Fruit fly (Drosophila melanogaster) whole organism, embryonic: Measurements from ENCODE around the gene CG43093.

Experiments
- Asciz ChIP-seq: fragments of 200-800 bp; sonication (Bioruptor generic); optimal IDR thresholded peaks from 2 replicates; lab custom pipeline; 2017; ENCODE audit warnings: missing biosample characterization, mild to moderate bottlenecking, missing genetic modification characterization, missing genetic modification reagents
- Bgb ChIP-seq: fragments of 200-800 bp; sonication (Bioruptor generic); IDR thresholded peaks from 2 replicates; pipeline ENCODE4 v1.3.6; 2022; ENCODE audit warnings: missing biosample characterization, missing genetic modification characterization; ENCODE audit not compliant: partially characterized antibody
- CG11093 ChIP-seq: fragments of 200-800 bp; sonication (Bioruptor generic); IDR thresholded peaks from 3 replicates; pipeline ENCODE4 v1.3.6; 2022; ENCODE audit warnings: missing biosample characterization, missing genetic modification characterization
- CG11456 ChIP-seq: fragments of 200-800 bp; sonication (Bioruptor generic); IDR thresholded peaks from 3 replicates; pipeline ENCODE4 v1.3.6; 2022; ENCODE audit warnings: missing biosample characterization, missing genetic modification characterization
- CG13296 ChIP-seq: fragments of 200-800 bp; sonication (Bioruptor generic); optimal IDR thresholded peaks from 3 replicates; lab custom pipeline; 2018; ENCODE audit warnings: missing biosample characterization, mild to moderate bottlenecking, missing genetic modification characterization
- CG14014 ChIP-seq: fragments of 200-800 bp; sonication (Bioruptor generic); IDR thresholded peaks from 2 replicates; pipeline ENCODE4 v1.3.6; 2022; ENCODE audit warnings: missing biosample characterization, missing genetic modification characterization
- CG15269 ChIP-seq: fragments of 200-800 bp; sonication (Bioruptor generic); optimal IDR thresholded peaks from 2 replicates; lab custom pipeline; 2018; ENCODE audit warnings: missing biosample characterization, mild to moderate bottlenecking, missing genetic modification characterization, moderate library complexity
- CG17568 ChIP-seq: fragments of 200-800 bp; sonication (Bioruptor generic); optimal IDR thresholded peaks from 2 replicates; lab custom pipeline; 2018; ENCODE audit warnings: missing biosample characterization, mild to moderate bottlenecking, missing genetic modification characterization, moderate library complexity
- CG17829 ChIP-seq: fragments of 200-800 bp; optimal IDR thresholded peaks from 2 replicates; lab custom pipeline; 2019; ENCODE audit warnings: missing biosample characterization, mild to moderate bottlenecking, missing genetic modification characterization, moderate library complexity
- CG2116 ChIP-seq: fragments of 200-800 bp; sonication (Bioruptor generic); optimal IDR thresholded peaks from 3 replicates; lab custom pipeline; 2018; ENCODE audit warnings: missing biosample characterization, mild to moderate bottlenecking, missing genetic modification characterization
- CG2678 ChIP-seq: fragments of 200-800 bp; sonication (Bioruptor generic); optimal IDR thresholded peaks from 3 replicates; lab custom pipeline; 2019; ENCODE audit warnings: missing biosample characterization, mild to moderate bottlenecking, missing genetic modification characterization, moderate library complexity
- CG3065 ChIP-seq: fragments of 200-800 bp; sonication (Bioruptor generic); optimal IDR thresholded peaks from 2 replicates; lab custom pipeline; 2016; ENCODE audit warnings: missing biosample characterization, missing genetic modification characterization
- CG31365 ChIP-seq: fragments of 200-800 bp; sonication (Bioruptor generic); optimal IDR thresholded peaks from 2 replicates; lab custom pipeline; 2018; ENCODE audit warnings: missing biosample characterization, mild to moderate bottlenecking, missing genetic modification characterization
- CG4707 ChIP-seq: fragments of 200-800 bp; sonication (Bioruptor generic); optimal IDR thresholded peaks from 2 replicates; lab custom pipeline; 2018; ENCODE audit warnings: missing biosample characterization, mild to moderate bottlenecking, missing genetic modification characterization, moderate library complexity
- CG4730 ChIP-seq: fragments of 200-800 bp; sonication (Bioruptor generic); IDR thresholded peaks from 2 replicates; pipeline ENCODE4 v1.3.6; 2022; ENCODE audit warnings: missing biosample characterization, missing genetic modification characterization
- CG6272 ChIP-seq: fragments of 200-800 bp; sonication (Bioruptor generic); IDR thresholded peaks from 2 replicates; pipeline ENCODE4 v1.3.6; 2022; ENCODE audit warnings: missing biosample characterization, missing genetic modification characterization
- CG8388 ChIP-seq: fragments of 200-800 bp; sonication (Bioruptor generic); optimal IDR thresholded peaks from 2 replicates; lab custom pipeline; 2019; ENCODE audit warnings: missing biosample characterization, mild to moderate bottlenecking, missing genetic modification characterization, moderate library complexity
- CG9609 ChIP-seq: fragments of 200-800 bp; sonication (Bioruptor generic); optimal IDR thresholded peaks from 3 replicates; lab custom pipeline; 2016; ENCODE audit warnings: missing biosample characterization, missing genetic modification characterization
- Dfd ChIP-seq, 2 experiments: fragments of >200 bp; optimal IDR thresholded peaks; 2 replicates each; lab custom pipeline; 2017; ENCODE audit warnings: missing biosample characterization in 2 of 2, missing genetic modification characterization in 2 of 2
- E2f1 ChIP-seq: fragments of 200-800 bp; sonication (Bioruptor generic); IDR thresholded peaks from 2 replicates; pipeline ENCODE4 v1.3.6; 2022; ENCODE audit warnings: missing biosample characterization, missing genetic modification characterization
- Hey ChIP-seq: fragments of 200-800 bp; sonication (Bioruptor generic); optimal IDR thresholded peaks from 3 replicates; lab custom pipeline; 2018; ENCODE audit warnings: missing biosample characterization, mild to moderate bottlenecking, missing genetic modification characterization
- HmgZ ChIP-seq: fragments of 200-800 bp; sonication (Bioruptor generic); optimal IDR thresholded peaks from 2 replicates; lab custom pipeline; 2018; ENCODE audit warnings: missing biosample characterization, mild to moderate bottlenecking, missing genetic modification characterization
- Hmr ChIP-seq: fragments of 200-800 bp; sonication (Bioruptor generic); optimal IDR thresholded peaks from 3 replicates; lab custom pipeline; 2017; ENCODE audit warnings: mild to moderate bottlenecking, missing biosample characterization, missing genetic modification reagents, missing genetic modification characterization
- Hsf ChIP-seq: fragments of 200-800 bp; sonication (Bioruptor generic); optimal IDR thresholded peaks from 3 replicates; lab custom pipeline; 2016; ENCODE audit warnings: missing biosample characterization, missing genetic modification characterization
- Max ChIP-seq: fragments of 200-800 bp; sonication (Bioruptor generic); optimal IDR thresholded peaks from 2 replicates; lab custom pipeline; 2016; ENCODE audit warnings: missing biosample characterization, mild to moderate bottlenecking, missing genetic modification characterization
- Meics ChIP-seq: fragments of 200-800 bp; sonication (Bioruptor generic); optimal IDR thresholded peaks from 2 replicates; lab custom pipeline; 2017; ENCODE audit warnings: missing biosample characterization, mild to moderate bottlenecking, missing genetic modification characterization
- NC2α ChIP-seq: fragments of 200-800 bp; sonication (Bioruptor generic); optimal IDR thresholded peaks from 2 replicates; lab custom pipeline; 2016; ENCODE audit warnings: missing biosample characterization, missing genetic modification characterization
- Ssrp ChIP-seq: fragments of 200-800 bp; sonication (Bioruptor generic); optimal IDR thresholded peaks from 2 replicates; lab custom pipeline; 2018; ENCODE audit warnings: missing biosample characterization, mild to moderate bottlenecking, missing genetic modification characterization, moderate library complexity
- Trl ChIP-seq, 3 experiments: fragments of >200 bp in 2 of 3; fragments of 200-800 bp in 1 of 3; sonication (Bioruptor generic) in 1 of 3; optimal IDR thresholded peaks; 2 replicates in 1 of 3; 3 replicates in 2 of 3; lab custom pipeline; 2016 to 2017; ENCODE audit warnings: missing biosample characterization in 1 of 3, missing genetic modification characterization in 1 of 3
- ab ChIP-seq: fragments of 200-800 bp; sonication (Bioruptor generic); optimal IDR thresholded peaks from 2 replicates; lab custom pipeline; 2016; ENCODE audit warnings: missing biosample characterization, missing genetic modification characterization
- aop ChIP-seq: fragments of 200-800 bp; sonication (Bioruptor generic); IDR thresholded peaks from 2 replicates; pipeline ENCODE4 v1.3.6; 2022; ENCODE audit warnings: missing biosample characterization, missing genetic modification characterization
- ap ChIP-seq: fragments of 200-800 bp; sonication (Bioruptor generic); IDR thresholded peaks from 2 replicates; pipeline ENCODE4 v1.3.6; 2022; ENCODE audit warnings: missing biosample characterization, missing genetic modification characterization
- ara ChIP-seq: fragments of 200-800 bp; sonication (Bioruptor generic); IDR thresholded peaks from 2 replicates; pipeline ENCODE4 v1.3.6; 2022; ENCODE audit warnings: missing biosample characterization, missing genetic modification characterization
- cas ChIP-seq: fragments of 200-800 bp; sonication (Bioruptor generic); IDR thresholded peaks from 2 replicates; pipeline ENCODE4 v1.3.6; 2022; ENCODE audit warnings: missing biosample characterization, missing genetic modification characterization
- croc ChIP-seq: fragments of 200-800 bp; sonication (Bioruptor generic); conservative IDR thresholded peaks from 3 replicates; pipeline ENCODE4 v1.3.6; 2022; ENCODE audit warnings: missing biosample characterization, missing genetic modification characterization
- crol ChIP-seq: fragments of 200-800 bp; sonication (Bioruptor generic); IDR thresholded peaks from 2 replicates; pipeline ENCODE4 v1.3.6; 2022; ENCODE audit warnings: missing biosample characterization, missing genetic modification characterization
- danr ChIP-seq: fragments of 200-800 bp; sonication (Bioruptor generic); IDR thresholded peaks from 2 replicates; pipeline ENCODE4 v1.3.6; 2022; ENCODE audit warnings: missing biosample characterization, missing genetic modification characterization
- emc ChIP-seq: fragments of 200-800 bp; sonication (Bioruptor generic); optimal IDR thresholded peaks from 2 replicates; lab custom pipeline; 2016; ENCODE audit warnings: missing biosample characterization, missing genetic modification characterization
- gcm2 ChIP-seq: fragments of 200-800 bp; sonication (Bioruptor generic); optimal IDR thresholded peaks from 2 replicates; lab custom pipeline; 2016; ENCODE audit warnings: missing biosample characterization, missing genetic modification characterization
- hb ChIP-seq: fragments of 200-800 bp; sonication (Bioruptor generic); IDR thresholded peaks from 3 replicates; pipeline ENCODE4 v1.3.6; 2022; ENCODE audit warnings: missing biosample characterization, missing genetic modification characterization; ENCODE audit not compliant: partially characterized antibody
- nerfin-2 ChIP-seq: fragments of 200-800 bp; sonication (Bioruptor generic); IDR thresholded peaks from 2 replicates; pipeline ENCODE4 v1.3.6; 2022; ENCODE audit warnings: missing biosample characterization, missing genetic modification characterization; ENCODE audit not compliant: partially characterized antibody
- org-1 ChIP-seq: fragments of 200-800 bp; sonication (Bioruptor generic); optimal IDR thresholded peaks from 2 replicates; lab custom pipeline; 2017; ENCODE audit warnings: missing biosample characterization, missing genetic modification characterization
- phol ChIP-seq: fragments of 200-800 bp; sonication (Bioruptor generic); optimal IDR thresholded peaks from 3 replicates; lab custom pipeline; 2018; ENCODE audit warnings: missing biosample characterization, mild to moderate bottlenecking, missing genetic modification characterization, moderate library complexity
- pita ChIP-seq: fragments of 200-800 bp; sonication (Bioruptor generic); optimal IDR thresholded peaks from 2 replicates; lab custom pipeline; 2017; ENCODE audit warnings: missing biosample characterization, mild to moderate bottlenecking, missing genetic modification characterization
- psq ChIP-seq: fragments of 200-800 bp; sonication (Bioruptor generic); optimal IDR thresholded peaks from 2 replicates; lab custom pipeline; 2017; ENCODE audit warnings: missing biosample characterization, missing genetic modification characterization
- sob ChIP-seq: fragments of 200-800 bp; sonication (Bioruptor generic); IDR thresholded peaks from 2 replicates; pipeline ENCODE4 v1.3.6; 2022; ENCODE audit warnings: missing biosample characterization, missing genetic modification characterization
- tna ChIP-seq: fragments of 200-800 bp; sonication (Bioruptor generic); IDR thresholded peaks from 2 replicates; pipeline ENCODE4 v1.3.6; 2022; ENCODE audit warnings: missing biosample characterization, missing genetic modification characterization; ENCODE audit not compliant: partially characterized antibody
- tx ChIP-seq: fragments of 200-800 bp; sonication (Bioruptor generic); optimal IDR thresholded peaks from 2 replicates; lab custom pipeline; 2016; ENCODE audit warnings: missing biosample characterization, missing genetic modification characterization
- vnd ChIP-seq: fragments of 200-800 bp; sonication (Bioruptor generic); IDR thresholded peaks from 3 replicates; pipeline ENCODE4 v1.3.6; 2022; ENCODE audit warnings: missing biosample characterization, missing genetic modification characterization; ENCODE audit not compliant: partially characterized antibody
- wor ChIP-seq: fragments of 200-800 bp; sonication (Bioruptor generic); IDR thresholded peaks from 2 replicates; pipeline ENCODE4 v1.3.6; 2022; ENCODE audit warnings: missing biosample characterization, missing genetic modification characterization

Gene CG43093

dm6 chr3R:22816437-22817173 is 46.5 kb upstream of the CG43093 start (continued):
- TF ChIP-seq CG17568 (no peak), phol (tag; lab: Kevin White, UChicago) (no peak), sob (GFP tag; lab: Robert Waterston, UW) (peak; percentile 18; the same call in 1 of the 2 replicates), cas (GFP tag; lab: Robert Waterston, UW) (no peak), Dfd (GFP tag; optimal IDR thresholded peaks at IDR 0.05; lab: Kevin White, UChicago) (no peak), CG9609 (no peak), CG4730 (GFP tag; lab: Robert Waterston, UW) (no peak), CG2116 (GFP tag; lab: Kevin White, UChicago) (no peak), pita (GFP tag; lab: Kevin White, UChicago) (no peak), CG13296 (GFP tag; lab: Kevin White, UChicago) (no peak), Hmr (GFP tag; lab: Kevin White, UChicago) (no peak), nerfin-2 (no peak), CG31365 (tag; lab: Kevin White, UChicago) (no peak), CG2678 (no peak), HmgZ (no peak), ap (GFP tag; lab: Robert Waterston, UW) (no peak), CG17829 (tag; lab: Kevin White, UChicago) (no peak), CG3065 (no peak), Bgb (GFP tag; lab: Robert Waterston, UW) (no peak), wor (GFP tag; lab: Robert Waterston, UW) (no peak), psq (GFP tag; lab: Kevin White, UChicago) (no peak), E2f1 (0 out of 2 replicates have a peak, but pooled peaks have one; percentile 41), CG11456 (GFP tag; lab: Robert Waterston, UW) (no peak), vnd (GFP tag; lab: Robert Waterston, UW) (no peak), aop (no peak), ab (GFP tag; lab: Kevin White, UChicago) (no peak), Meics (GFP tag; lab: Kevin White, UChicago) (no peak), CG11093 (GFP tag; lab: Robert Waterston, UW) (no peak), Trl (optimal IDR thresholded peaks at IDR 0.05; lab: Kevin White, UChicago) (no peak), Trl (GFP tag; optimal IDR thresholded peaks at IDR 0.05; lab: Kevin White, UChicago) (no peak), org-1 (GFP tag; lab: Kevin White, UChicago) (no peak), Hsf (GFP tag; lab: Kevin White, UChicago) (no peak), CG4707 (GFP tag; lab: Kevin White, UChicago) (no peak), Hey (tag; lab: Kevin White, UChicago) (no peak), danr (GFP tag; lab: Robert Waterston, UW) (no peak), CG6272 (GFP tag; lab: Robert Waterston, UW) (no peak), emc (GFP tag; lab: Kevin White, UChicago) (no peak), NC2α (GFP tag; lab: Kevin White, UChicago) (no peak), CG14014 (GFP tag; lab: Robert Waterston, UW) (no peak), Ssrp (tag; lab: Kevin White, UChicago) (no peak), ara (GFP tag; lab: Robert Waterston, UW) (peak; percentile 62; the same call in 1 of the 2 replicates), crol (GFP tag; lab: Robert Waterston, UW) (no peak), CG8388 (GFP tag; lab: Kevin White, UChicago) (no peak), hb (no peak), gcm2 (GFP tag; lab: Kevin White, UChicago) (no peak), Max (GFP tag; lab: Kevin White, UChicago) (no peak), croc (GFP tag; lab: Robert Waterston, UW) (no peak), Asciz (no peak), CG15269 (tag; lab: Kevin White, UChicago) (no peak), tx (GFP tag; lab: Kevin White, UChicago) (no peak), tna (GFP tag; lab: Robert Waterston, UW) (no peak)
